Worm (Caenorhabditis elegans) whole organism, late embryonic: Measurements from ENCODE around the gene flp-26.

Source experiments
- ceh-9 ChIP-seq: sonication (generic microtip); optimal IDR thresholded peaks from 2 replicates; lab custom pipeline; 2016; ENCODE audit warnings: mild to moderate bottlenecking, missing genetic modification characterization, inconsistent platforms, missing compliant biosample characterization
- che-1 ChIP-seq: sonication (generic microtip); optimal IDR thresholded peaks from 2 replicates; lab custom pipeline; 2016; ENCODE audit warnings: mild to moderate bottlenecking, missing genetic modification characterization, missing compliant biosample characterization
- fkh-10 ChIP-seq: fragments of 150-350 bp; optimal IDR thresholded peaks from 2 replicates; lab custom pipeline; 2014; ENCODE audit warnings: missing biosample characterization, missing genetic modification reagents, missing genetic modification characterization
- hlh-30 ChIP-seq: sonication (generic microtip); optimal IDR thresholded peaks from 2 replicates; lab custom pipeline; 2017; ENCODE audit warnings: antibody characterized with exemption, missing genetic modification characterization, missing compliant biosample characterization; ENCODE audit not compliant: insufficient read depth
- lin-11 ChIP-seq: fragments of 200-800 bp; sonication (Bioruptor generic); optimal IDR thresholded peaks from 2 replicates; lab custom pipeline; 2018; ENCODE audit warnings: mild to moderate bottlenecking, missing genetic modification characterization, missing compliant biosample characterization
- tbx-2 ChIP-seq: sonication (generic microtip); optimal IDR thresholded peaks from 2 replicates; lab custom pipeline; 2016; ENCODE audit warnings: missing genetic modification characterization, missing compliant biosample characterization

DNA sequence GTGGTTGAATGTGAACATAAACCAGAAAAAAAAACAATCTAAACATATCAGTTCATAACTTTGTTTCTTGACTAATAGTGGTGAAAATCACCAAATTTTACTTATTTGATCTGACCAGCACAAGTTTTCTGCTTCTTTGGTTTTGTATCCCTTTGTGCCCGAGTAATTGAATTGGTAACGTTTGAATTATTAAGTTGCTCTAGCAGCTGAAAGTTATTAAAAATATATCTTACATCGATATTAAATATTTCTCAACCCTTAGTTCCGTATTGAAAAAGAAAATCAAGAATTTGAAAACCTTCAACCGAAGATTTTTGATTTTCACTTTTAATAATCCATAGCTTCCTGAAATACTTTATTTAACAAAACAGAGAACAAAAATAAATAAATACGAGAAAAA is 37.1 kb downstream of the flp-26 start:
- TF ChIP-seq che-1 (tag; lab: Kevin White, UChicago) = no peak
- TF ChIP-seq ceh-9 (tag; lab: Kevin White, UChicago) = no peak
- TF ChIP-seq tbx-2 (tag; lab: Kevin White, UChicago) = no peak
- TF ChIP-seq hlh-30 (tag; lab: Kevin White, UChicago) = no peak
- TF ChIP-seq fkh-10 (GFP tag; lab: Kevin White, UChicago) = no peak
- no peak for TF ChIP-seq lin-11 (tag; lab: Kevin White, UChicago)
